Fruit fly (Drosophila melanogaster) whole organism, embryonic: ENCODE measurements around the gene msb1l.
A peak's percentile ranks its signal among the peaks of the same experiment; 100 is the strongest.

Experiments
- Atf3 ChIP-seq: fragments of 200-800 bp; sonication (Bioruptor generic); optimal IDR thresholded peaks from 3 replicates; lab custom pipeline; 2016; ENCODE audit warnings: missing biosample characterization, missing genetic modification characterization
- Bgb ChIP-seq: fragments of 200-800 bp; sonication (Bioruptor generic); IDR thresholded peaks from 2 replicates; pipeline ENCODE4 v1.3.6; 2022; ENCODE audit warnings: missing biosample characterization, missing genetic modification characterization; ENCODE audit not compliant: partially characterized antibody
- CG10274 ChIP-seq: fragments of 200-800 bp; sonication (Bioruptor generic); optimal IDR thresholded peaks from 3 replicates; lab custom pipeline; 2017; ENCODE audit warnings: missing biosample characterization, mild to moderate bottlenecking, missing genetic modification characterization
- CG10321 ChIP-seq: fragments of 200-800 bp; sonication (Bioruptor generic); IDR thresholded peaks from 2 replicates; pipeline ENCODE4 v1.3.6; 2022; ENCODE audit warnings: missing biosample characterization, missing genetic modification characterization
- CG11695 ChIP-seq: fragments of 200-800 bp; sonication (Bioruptor generic); IDR thresholded peaks from 3 replicates; pipeline ENCODE4 v1.3.6; 2022; ENCODE audit warnings: missing biosample characterization, missing genetic modification characterization
- CG12744 ChIP-seq: fragments of 200-800 bp; sonication (Bioruptor generic); optimal IDR thresholded peaks from 2 replicates; lab custom pipeline; 2016; ENCODE audit warnings: missing biosample characterization, missing genetic modification characterization
- CG13624 ChIP-seq: fragments of 200-800 bp; sonication (Bioruptor generic); optimal IDR thresholded peaks from 2 replicates; lab custom pipeline; 2016; ENCODE audit warnings: missing biosample characterization, missing genetic modification characterization
- CG15479 ChIP-seq: fragments of 200-800 bp; sonication (Bioruptor generic); optimal IDR thresholded peaks from 3 replicates; lab custom pipeline; 2019; ENCODE audit warnings: missing biosample characterization, mild to moderate bottlenecking, missing genetic modification characterization, moderate library complexity
- CG16779 ChIP-seq: fragments of 200-800 bp; sonication (Bioruptor generic); IDR thresholded peaks from 2 replicates; pipeline ENCODE4 v1.3.6; 2022; ENCODE audit warnings: missing biosample characterization, missing genetic modification characterization
- CG17361 ChIP-seq: fragments of 200-800 bp; sonication (Bioruptor generic); IDR thresholded peaks from 3 replicates; pipeline ENCODE4 v1.3.6; 2022; ENCODE audit warnings: missing biosample characterization, missing genetic modification characterization
- CG2712 ChIP-seq: fragments of 200-800 bp; optimal IDR thresholded peaks from 3 replicates; lab custom pipeline; 2019; ENCODE audit warnings: missing biosample characterization, mild to moderate bottlenecking, missing genetic modification characterization, moderate library complexity
- CG3726 ChIP-seq: fragments of 200-800 bp; sonication (Bioruptor generic); IDR thresholded peaks from 3 replicates; pipeline ENCODE4, ENCODE4 v1.3.6; 2022; ENCODE audit warnings: missing biosample characterization, missing genetic modification characterization
- CG4617 ChIP-seq: fragments of 200-800 bp; sonication (Bioruptor generic); optimal IDR thresholded peaks from 3 replicates; lab custom pipeline; 2016; ENCODE audit warnings: missing biosample characterization, missing genetic modification characterization, borderline replicate concordance
- CG4854 ChIP-seq: fragments of 200-800 bp; sonication (Bioruptor generic); optimal IDR thresholded peaks from 2 replicates; lab custom pipeline; 2016; ENCODE audit warnings: missing biosample characterization, missing genetic modification characterization, inconsistent platforms
- CG8089 ChIP-seq: fragments of 200-800 bp; sonication (Bioruptor generic); optimal IDR thresholded peaks from 3 replicates; lab custom pipeline; 2016; ENCODE audit warnings: missing biosample characterization, missing genetic modification characterization
- CG9215 ChIP-seq: fragments of 200-800 bp; sonication (Bioruptor generic); IDR thresholded peaks from 2 replicates; pipeline ENCODE4 v1.3.6; 2022; ENCODE audit warnings: missing biosample characterization, missing genetic modification characterization
- CG9437 ChIP-seq: fragments of 200-800 bp; sonication (Bioruptor generic); optimal IDR thresholded peaks from 2 replicates; lab custom pipeline; 2018; ENCODE audit warnings: missing biosample characterization, mild to moderate bottlenecking, missing genetic modification characterization
- CG9876 ChIP-seq: fragments of 200-800 bp; sonication (Bioruptor generic); optimal IDR thresholded peaks from 2 replicates; lab custom pipeline; 2016; ENCODE audit warnings: missing biosample characterization, missing genetic modification characterization
- CoRest ChIP-seq: fragments of 200-800 bp; sonication (Bioruptor generic); optimal IDR thresholded peaks from 3 replicates; lab custom pipeline; 2018; ENCODE audit warnings: missing biosample characterization, mild to moderate bottlenecking, missing genetic modification characterization, moderate library complexity
- D19A ChIP-seq: fragments of 200-800 bp; optimal IDR thresholded peaks from 3 replicates; lab custom pipeline; 2019; ENCODE audit warnings: missing biosample characterization, mild to moderate bottlenecking, missing genetic modification characterization, moderate library complexity
- Dek ChIP-seq: fragments of 200-800 bp; sonication (Bioruptor generic); optimal IDR thresholded peaks from 3 replicates; lab custom pipeline; 2019; ENCODE audit warnings: missing biosample characterization, mild to moderate bottlenecking, missing genetic modification characterization, moderate library complexity
- Dll ChIP-seq: fragments of 200-800 bp; sonication (Bioruptor generic); IDR thresholded peaks from 4 replicates; pipeline ENCODE4 v1.3.6; 2022; ENCODE audit warnings: missing biosample characterization, missing genetic modification characterization; ENCODE audit not compliant: partially characterized antibody
- Doc2 ChIP-seq: fragments of 200-800 bp; sonication (Bioruptor generic); IDR thresholded peaks from 2 replicates; pipeline ENCODE4 v1.3.6; 2022; ENCODE audit warnings: missing biosample characterization, missing genetic modification characterization
- Dp ChIP-seq: fragments of 200-800 bp; sonication (Bioruptor generic); optimal IDR thresholded peaks from 2 replicates; lab custom pipeline; 2018; ENCODE audit warnings: missing biosample characterization, mild to moderate bottlenecking, missing genetic modification characterization, moderate library complexity
- H2.0 ChIP-seq: fragments of 200-800 bp; sonication (Bioruptor generic); IDR thresholded peaks from 2 replicates; pipeline ENCODE4 v1.3.6; 2022; ENCODE audit warnings: missing biosample characterization, missing genetic modification characterization
- HLH3B ChIP-seq: fragments of 200-800 bp; sonication (Bioruptor generic); IDR thresholded peaks from 2 replicates; pipeline ENCODE4 v1.3.6; 2022; ENCODE audit warnings: missing biosample characterization, missing genetic modification characterization
- Hmx ChIP-seq: fragments of 200-800 bp; sonication (Bioruptor generic); optimal IDR thresholded peaks from 2 replicates; lab custom pipeline; 2016; ENCODE audit warnings: missing biosample characterization, missing genetic modification characterization
- Jarid2 ChIP-seq: fragments of 200-800 bp; sonication (Bioruptor generic); optimal IDR thresholded peaks from 3 replicates; lab custom pipeline; 2017; ENCODE audit warnings: mild to moderate bottlenecking, missing biosample characterization, missing genetic modification reagents, missing genetic modification characterization
- Mes4 ChIP-seq: fragments of 200-800 bp; sonication (Bioruptor generic); optimal IDR thresholded peaks from 2 replicates; lab custom pipeline; 2016; ENCODE audit warnings: missing biosample characterization, missing genetic modification characterization
- NfI ChIP-seq: fragments of 200-800 bp; sonication (Bioruptor generic); optimal IDR thresholded peaks from 3 replicates; lab custom pipeline; 2018; ENCODE audit warnings: missing biosample characterization, mild to moderate bottlenecking, missing genetic modification characterization, moderate library complexity
- abd-A ChIP-seq: fragments of 200-800 bp; sonication (Bioruptor generic); optimal IDR thresholded peaks from 3 replicates; lab custom pipeline; 2019; ENCODE audit warnings: missing biosample characterization, mild to moderate bottlenecking, missing genetic modification characterization, moderate library complexity
- amos ChIP-seq: fragments of 200-800 bp; sonication (Bioruptor generic); IDR thresholded peaks from 2 replicates; pipeline ENCODE4 v1.3.6; 2022; ENCODE audit warnings: missing biosample characterization, missing genetic modification characterization; ENCODE audit not compliant: partially characterized antibody
- caup ChIP-seq: fragments of 200-800 bp; sonication (Bioruptor generic); optimal IDR thresholded peaks from 3 replicates; lab custom pipeline; 2017; ENCODE audit warnings: missing biosample characterization, mild to moderate bottlenecking, missing genetic modification characterization, moderate library complexity; ENCODE audit not compliant: severe bottlenecking
- croc ChIP-seq: fragments of 200-800 bp; sonication (Bioruptor generic); conservative IDR thresholded peaks from 3 replicates; pipeline ENCODE4 v1.3.6; 2022; ENCODE audit warnings: missing biosample characterization, missing genetic modification characterization
- dati ChIP-seq: fragments of 200-800 bp; sonication (Bioruptor generic); IDR thresholded peaks from 2 replicates; pipeline ENCODE4 v1.3.6; 2022; ENCODE audit warnings: missing biosample characterization, missing genetic modification characterization
- ftz-f1 ChIP-seq: fragments of 200-800 bp; sonication (Bioruptor generic); optimal IDR thresholded peaks from 2 replicates; lab custom pipeline; 2016; ENCODE audit warnings: missing biosample characterization, missing genetic modification characterization
- fu2 ChIP-seq: fragments of 200-800 bp; sonication (Bioruptor generic); optimal IDR thresholded peaks from 2 replicates; lab custom pipeline; 2016; ENCODE audit warnings: missing biosample characterization, missing genetic modification characterization
- jing ChIP-seq: fragments of 200-800 bp; sonication (Bioruptor generic); optimal IDR thresholded peaks from 2 replicates; lab custom pipeline; 2018; ENCODE audit warnings: missing biosample characterization, mild to moderate bottlenecking, missing genetic modification characterization
- ken ChIP-seq: fragments of 200-800 bp; sonication (Bioruptor generic); IDR thresholded peaks from 3 replicates; pipeline ENCODE4 v1.3.6; 2022; ENCODE audit warnings: missing biosample characterization, missing genetic modification characterization
- lab ChIP-seq: fragments of 200-800 bp; sonication (Bioruptor generic); optimal IDR thresholded peaks from 3 replicates; lab custom pipeline; 2017; ENCODE audit warnings: missing biosample characterization, missing genetic modification characterization, mild to moderate bottlenecking, moderate library complexity, missing genetic modification reagents
- lmd ChIP-seq: fragments of 200-800 bp; sonication (Bioruptor generic); IDR thresholded peaks from 2 replicates; pipeline ENCODE4 v1.3.6; 2022; ENCODE audit warnings: missing biosample characterization, missing genetic modification characterization
- pfk ChIP-seq: fragments of 200-800 bp; sonication (Bioruptor generic); optimal IDR thresholded peaks from 2 replicates; lab custom pipeline; 2018; ENCODE audit warnings: missing biosample characterization, mild to moderate bottlenecking, missing genetic modification characterization, moderate library complexity
- repo ChIP-seq: fragments of 200-800 bp; sonication (Bioruptor generic); optimal IDR thresholded peaks from 2 replicates; lab custom pipeline; 2016; ENCODE audit warnings: missing biosample characterization, missing genetic modification characterization
- run ChIP-seq: fragments of 200-800 bp; sonication (Bioruptor generic); optimal IDR thresholded peaks from 3 replicates; lab custom pipeline; 2018; ENCODE audit warnings: missing biosample characterization, mild to moderate bottlenecking, missing genetic modification characterization
- salm ChIP-seq: fragments of 200-800 bp; sonication (Bioruptor generic); optimal IDR thresholded peaks from 2 replicates; lab custom pipeline; 2018; ENCODE audit warnings: missing biosample characterization, mild to moderate bottlenecking, missing genetic modification characterization
- sna ChIP-seq: fragments of 200-800 bp; sonication (Bioruptor generic); IDR thresholded peaks from 2 replicates; pipeline ENCODE4 v1.3.6; 2022; ENCODE audit warnings: missing biosample characterization, missing genetic modification characterization; ENCODE audit not compliant: partially characterized antibody
- stwl ChIP-seq: fragments of 200-800 bp; sonication (Bioruptor generic); optimal IDR thresholded peaks from 3 replicates; lab custom pipeline; 2018; ENCODE audit warnings: missing biosample characterization, mild to moderate bottlenecking, missing genetic modification characterization, moderate library complexity
- tap ChIP-seq: fragments of 200-800 bp; optimal IDR thresholded peaks from 3 replicates; lab custom pipeline; 2019; ENCODE audit warnings: missing biosample characterization, mild to moderate bottlenecking, missing genetic modification characterization, moderate library complexity
- unpg ChIP-seq: fragments of 200-800 bp; sonication (Bioruptor generic); optimal IDR thresholded peaks from 3 replicates; lab custom pipeline; 2018; ENCODE audit warnings: missing biosample characterization, mild to moderate bottlenecking, missing genetic modification characterization, moderate library complexity

msb1l gene

dm6 chr2L:19575626-19576298 lies 1.7 kb upstream of the msb1l start (continued):
- TF ChIP-seq CG9876 (GFP tag; lab: Kevin White, UChicago) (peak; percentile 95), dati (GFP tag; lab: Robert Waterston, UW) (no peak; the same call in 1 of the 2 replicates), Dp (GFP tag; lab: Kevin White, UChicago) (no peak), ken (GFP tag; lab: Robert Waterston, UW) (peak; percentile 89), Hmx (GFP tag; lab: Kevin White, UChicago) (peak; percentile 91), Dek (tag; lab: Kevin White, UChicago) (peak; percentile 95), CG12744 (GFP tag; lab: Kevin White, UChicago) (peak; percentile 96), jing (GFP tag; lab: Kevin White, UChicago) (peak; percentile 96), repo (GFP tag; lab: Kevin White, UChicago) (peak; percentile 94), ftz-f1 (GFP tag; lab: Kevin White, UChicago) (peak; percentile 82), lab (GFP tag; lab: Kevin White, UChicago) (peak; percentile 96), tap (tag; lab: Kevin White, UChicago) (peak; percentile 89), amos (GFP tag; lab: Robert Waterston, UW) (peak; percentile 27; the same call in 1 of the 2 replicates), fu2 (GFP tag; lab: Kevin White, UChicago) (peak; percentile 96), HLH3B (GFP tag; lab: Robert Waterston, UW) (peak; percentile 92), CG11695 (GFP tag; lab: Robert Waterston, UW) (peak; percentile 94), CG17361 (GFP tag; lab: Robert Waterston, UW) (peak; percentile 99), sna (GFP tag; lab: Robert Waterston, UW) (no peak), CG16779 (peak; percentile 68), stwl (peak; percentile 16), CG4617 (GFP tag; lab: Kevin White, UChicago) (peak; percentile 85), D19A (tag; lab: Kevin White, UChicago) (peak; percentile 92), H2.0 (GFP tag; lab: Robert Waterston, UW) (peak; percentile 90), Dll (GFP tag; lab: Robert Waterston, UW) (no peak), CG10274 (peak; percentile 87), abd-A (tag; lab: Kevin White, UChicago) (peak; percentile 90), CoRest (tag; lab: Kevin White, UChicago) (peak; percentile 98), unpg (GFP tag; lab: Kevin White, UChicago) (peak; percentile 96), CG2712 (tag; lab: Kevin White, UChicago) (peak; percentile 98), CG10321 (peak; percentile 48), salm (tag; lab: Kevin White, UChicago) (peak; percentile 79), run (tag; lab: Kevin White, UChicago) (peak; percentile 92), caup (GFP tag; lab: Kevin White, UChicago) (peak; percentile 94), lmd (GFP tag; lab: Robert Waterston, UW) (peak; percentile 97), CG15479 (peak; percentile 77), CG9437 (peak; percentile 94), NfI (GFP tag; lab: Kevin White, UChicago) (peak; percentile 97), CG4854 (peak; percentile 93), Atf3 (GFP tag; lab: Kevin White, UChicago) (peak; percentile 95), CG13624 (GFP tag; lab: Kevin White, UChicago) (peak; percentile 98), Mes4 (GFP tag; lab: Kevin White, UChicago) (peak; percentile 93), croc (peak; percentile 92), CG3726 (GFP tag; lab: Robert Waterston, UW) (peak; percentile 93; the same call in 2 of the 3 replicates), Jarid2 (peak; percentile 81), Bgb (GFP tag; lab: Robert Waterston, UW) (no peak; the same call in 1 of the 2 replicates), pfk (peak; percentile 100), CG9215 (GFP tag; lab: Robert Waterston, UW) (peak; percentile 95), Doc2 (GFP tag; lab: Robert Waterston, UW) (peak; percentile 78), CG8089 (GFP tag; lab: Kevin White, UChicago) (peak; percentile 93)
